Worm (Caenorhabditis elegans): ENCODE measurements around the gene hmit-1.2.

DNA sequence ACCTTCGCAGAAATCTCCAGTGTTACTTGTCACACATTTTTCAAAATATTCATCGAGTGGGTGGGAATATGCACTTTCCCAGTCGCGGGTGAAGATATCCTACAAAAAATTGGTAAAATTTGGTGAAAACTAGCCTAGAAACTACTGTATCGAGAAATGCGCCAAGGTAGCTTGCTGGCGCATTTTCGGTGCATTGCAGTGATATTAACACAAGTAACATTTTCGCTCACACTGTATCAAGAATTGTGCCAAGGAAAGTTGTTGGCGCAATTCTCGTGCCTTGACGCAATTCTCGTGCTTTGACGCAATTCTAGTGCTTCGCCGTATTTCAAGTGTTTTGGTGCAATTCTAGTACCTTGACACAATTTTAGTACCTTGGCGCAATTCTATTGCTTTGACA lies 48.6 kb downstream of the hmit-1.2 start:
- TF ChIP-seq nhr-28 (tag; optimal IDR thresholded peaks at IDR 0.05) (no peak), nhr-237 (tag; optimal IDR thresholded peaks at IDR 0.05) (no peak)
